Worm (Caenorhabditis elegans): ENCODE results near the gene cas-1.
A peak's percentile ranks its signal among the peaks of the same experiment; 100 is the strongest.

cas-1 gene

DNA sequence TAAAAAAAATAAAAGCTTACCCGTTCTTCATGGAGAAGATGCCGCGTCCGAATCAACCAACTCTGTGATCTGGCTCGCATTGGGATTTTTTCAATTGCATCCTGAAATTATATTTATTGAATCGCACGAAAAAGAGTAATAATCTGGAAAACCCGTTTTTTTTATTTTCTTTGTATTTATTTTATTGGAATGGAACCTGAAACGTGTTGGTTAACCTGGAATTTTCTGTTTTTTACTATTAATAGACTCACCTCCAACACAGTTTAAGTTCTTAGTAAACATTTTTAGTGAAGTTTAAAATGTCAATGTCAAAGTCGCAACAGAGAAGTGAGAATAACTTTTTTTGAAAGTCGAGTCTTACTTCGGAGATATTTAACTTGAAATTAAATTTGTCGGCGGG, 4.8 kb upstream of the cas-1 start:
- TF ChIP-seq ztf-29 (GFP tag; IDR thresholded peaks at IDR 0.05) = no peak
- no peak for TF ChIP-seq ref-1 (GFP tag; conservative IDR thresholded peaks at IDR 0.05)
- TF ChIP-seq flt-1 (GFP tag; IDR thresholded peaks at IDR 0.05) = no peak
- TF ChIP-seq tab-1 (GFP tag; IDR thresholded peaks at IDR 0.05) = no peak
- TF ChIP-seq ztf-23 (GFP tag; IDR thresholded peaks at IDR 0.05) = no peak
- TF ChIP-seq med-1 (GFP tag; optimal IDR thresholded peaks at IDR 0.05; ENCODE audit: insufficient read depth) = no peak
- no peak for TF ChIP-seq cog-1 (tag; optimal IDR thresholded peaks at IDR 0.05)
- no peak for TF ChIP-seq T22C8.4 (GFP tag; IDR thresholded peaks at IDR 0.05)
- TF ChIP-seq klf-2 (GFP tag; conservative IDR thresholded peaks at IDR 0.05) = no peak

ce11 chrX:16816854-16817253, 3.4 kb upstream of the cas-1 start:
- TF ChIP-seq flt-1 (GFP tag; IDR thresholded peaks at IDR 0.05) (no peak), med-1 (GFP tag; optimal IDR thresholded peaks at IDR 0.05; ENCODE audit: insufficient read depth) (no peak), ztf-23 (GFP tag; IDR thresholded peaks at IDR 0.05) (no peak), tab-1 (GFP tag; IDR thresholded peaks at IDR 0.05) (no peak), cog-1 (tag; optimal IDR thresholded peaks at IDR 0.05) (no peak), ztf-29 (GFP tag; IDR thresholded peaks at IDR 0.05) (no peak), T22C8.4 (GFP tag; IDR thresholded peaks at IDR 0.05) (no peak), ref-1 (GFP tag; conservative IDR thresholded peaks at IDR 0.05) (no peak), klf-2 (GFP tag; conservative IDR thresholded peaks at IDR 0.05) (no peak)

ce11 chrX:16815508-16815907, 2.1 kb upstream of the cas-1 start:
- TF ChIP-seq med-1 (GFP tag; optimal IDR thresholded peaks at IDR 0.05; ENCODE audit: insufficient read depth) = no peak
- TF ChIP-seq flt-1 (GFP tag; IDR thresholded peaks at IDR 0.05) = 0 out of 2 replicates have a peak, but pooled peaks have one; percentile 36
- TF ChIP-seq T22C8.4 (GFP tag; IDR thresholded peaks at IDR 0.05) = no peak

DNA sequence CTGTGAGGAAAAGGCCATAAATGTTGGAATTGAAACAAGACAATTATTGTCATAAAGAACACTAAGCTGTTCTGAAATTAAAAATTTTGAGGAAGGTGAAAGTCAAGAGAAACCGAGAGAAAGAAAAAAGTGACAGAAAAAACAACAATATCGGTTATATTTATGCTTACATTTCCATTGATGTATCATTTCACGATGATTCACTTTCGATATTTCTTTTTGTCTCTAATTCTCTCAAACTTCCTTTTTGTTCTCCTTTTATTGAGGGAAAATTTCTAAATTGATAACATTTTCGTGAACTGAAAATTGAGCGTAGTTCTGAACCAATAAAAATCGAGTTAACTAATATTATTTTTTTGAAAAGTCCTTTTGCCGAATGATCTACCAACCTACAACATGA, 1.5 kb upstream of the cas-1 start:
- TF ChIP-seq ref-1 (GFP tag; conservative IDR thresholded peaks at IDR 0.05) = no peak
- no peak for TF ChIP-seq T22C8.4 (GFP tag; IDR thresholded peaks at IDR 0.05)
- TF ChIP-seq cog-1 (tag; optimal IDR thresholded peaks at IDR 0.05) = no peak
- no peak for TF ChIP-seq ztf-29 (GFP tag; IDR thresholded peaks at IDR 0.05)
- no peak for TF ChIP-seq med-1 (GFP tag; optimal IDR thresholded peaks at IDR 0.05; ENCODE audit: insufficient read depth)
- no peak for TF ChIP-seq ztf-23 (GFP tag; IDR thresholded peaks at IDR 0.05)
- TF ChIP-seq klf-2 (GFP tag; conservative IDR thresholded peaks at IDR 0.05) = no peak
- TF ChIP-seq flt-1 (GFP tag; IDR thresholded peaks at IDR 0.05) = no peak
- no peak for TF ChIP-seq tab-1 (GFP tag; IDR thresholded peaks at IDR 0.05)

DNA sequence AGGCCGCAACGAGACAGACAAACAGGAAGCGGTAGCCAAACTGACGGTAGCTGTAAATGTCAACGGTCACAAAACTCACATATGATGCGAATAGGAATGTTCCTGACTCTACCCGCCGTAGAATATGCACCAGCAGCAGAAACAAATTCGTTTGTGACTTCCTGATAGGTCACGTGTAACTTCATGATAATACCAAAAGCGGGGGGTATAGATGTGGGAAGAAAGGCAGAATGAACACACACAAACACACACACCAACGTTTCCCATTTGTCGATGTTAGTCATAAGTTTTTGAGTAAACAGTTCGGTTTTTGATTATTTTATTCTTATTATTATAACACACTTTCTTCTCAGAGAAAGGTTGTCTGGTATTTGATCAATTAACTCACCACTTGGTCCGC, 308 bp downstream of the cas-1 start:
- TF ChIP-seq ref-1 (GFP tag; conservative IDR thresholded peaks at IDR 0.05) (no peak), ztf-23 (GFP tag; IDR thresholded peaks at IDR 0.05) (no peak), T22C8.4 (GFP tag; IDR thresholded peaks at IDR 0.05) (no peak), ztf-29 (GFP tag; IDR thresholded peaks at IDR 0.05) (no peak), klf-2 (GFP tag; conservative IDR thresholded peaks at IDR 0.05) (no peak), flt-1 (GFP tag; IDR thresholded peaks at IDR 0.05) (no peak), med-1 (GFP tag; optimal IDR thresholded peaks at IDR 0.05; ENCODE audit: insufficient read depth) (no peak), tab-1 (GFP tag; IDR thresholded peaks at IDR 0.05) (no peak), cog-1 (tag; optimal IDR thresholded peaks at IDR 0.05) (no peak)

- TF ChIP-seq cog-1 (tag; optimal IDR thresholded peaks at IDR 0.05) (no peak), ztf-23 (GFP tag; IDR thresholded peaks at IDR 0.05) (no peak), med-1 (GFP tag; optimal IDR thresholded peaks at IDR 0.05; ENCODE audit: insufficient read depth) (no peak), tab-1 (GFP tag; IDR thresholded peaks at IDR 0.05) (no peak), ztf-29 (GFP tag; IDR thresholded peaks at IDR 0.05) (no peak), T22C8.4 (GFP tag; IDR thresholded peaks at IDR 0.05) (no peak), flt-1 (GFP tag; IDR thresholded peaks at IDR 0.05) (no peak), klf-2 (GFP tag; conservative IDR thresholded peaks at IDR 0.05) (no peak), ref-1 (GFP tag; conservative IDR thresholded peaks at IDR 0.05) (no peak)
These were observed 1.5 kb downstream of the cas-1 start for ce11 chrX:16811974-16812373.

DNA sequence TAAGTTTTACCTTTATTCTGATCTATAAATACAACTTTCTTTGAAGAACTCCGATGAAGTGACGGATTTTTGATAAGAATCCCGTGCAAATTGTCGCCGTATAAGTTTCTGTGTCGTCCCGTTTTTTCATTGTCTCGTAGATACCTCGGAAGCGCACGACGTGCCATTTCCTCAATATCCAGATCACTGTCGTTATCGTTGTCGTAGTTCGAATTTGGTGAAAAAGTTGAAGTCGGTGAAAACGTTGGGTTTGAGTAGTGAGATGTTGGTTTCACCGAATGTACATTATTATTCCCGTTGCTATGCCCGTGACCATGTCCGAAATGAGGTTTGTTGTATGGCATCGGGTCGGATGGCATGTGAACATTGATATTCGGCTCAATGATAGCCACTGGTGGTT, 3.8 kb downstream of the cas-1 start:
- TF ChIP-seq med-1 (GFP tag; optimal IDR thresholded peaks at IDR 0.05; ENCODE audit: insufficient read depth) = no peak
- TF ChIP-seq flt-1 (GFP tag; IDR thresholded peaks at IDR 0.05) = no peak
- TF ChIP-seq ztf-23 (GFP tag; IDR thresholded peaks at IDR 0.05) = no peak
- no peak for TF ChIP-seq ztf-29 (GFP tag; IDR thresholded peaks at IDR 0.05)
- no peak for TF ChIP-seq ref-1 (GFP tag; conservative IDR thresholded peaks at IDR 0.05)
- no peak for TF ChIP-seq cog-1 (tag; optimal IDR thresholded peaks at IDR 0.05)
- TF ChIP-seq klf-2 (GFP tag; conservative IDR thresholded peaks at IDR 0.05) = no peak
- TF ChIP-seq tab-1 (GFP tag; IDR thresholded peaks at IDR 0.05) = no peak

- no peak for TF ChIP-seq klf-2 (GFP tag; conservative IDR thresholded peaks at IDR 0.05)
- TF ChIP-seq ztf-29 (GFP tag; IDR thresholded peaks at IDR 0.05) = no peak
- TF ChIP-seq cog-1 (tag; optimal IDR thresholded peaks at IDR 0.05) = no peak
- TF ChIP-seq tab-1 (GFP tag; IDR thresholded peaks at IDR 0.05) = no peak
- TF ChIP-seq med-1 (GFP tag; optimal IDR thresholded peaks at IDR 0.05; ENCODE audit: insufficient read depth) = no peak
- TF ChIP-seq flt-1 (GFP tag; IDR thresholded peaks at IDR 0.05) = no peak
These were observed 4.9 kb downstream of the cas-1 start for ce11 chrX:16808526-16808925.

- TF ChIP-seq ztf-23 (GFP tag; IDR thresholded peaks at IDR 0.05) = no peak
- TF ChIP-seq T22C8.4 (GFP tag; IDR thresholded peaks at IDR 0.05) = no peak
- TF ChIP-seq ref-1 (GFP tag; conservative IDR thresholded peaks at IDR 0.05) = no peak
- TF ChIP-seq cog-1 (tag; optimal IDR thresholded peaks at IDR 0.05) = no peak
- TF ChIP-seq med-1 (GFP tag; optimal IDR thresholded peaks at IDR 0.05; ENCODE audit: insufficient read depth) = no peak
- TF ChIP-seq tab-1 (GFP tag; IDR thresholded peaks at IDR 0.05) = no peak
- no peak for TF ChIP-seq flt-1 (GFP tag; IDR thresholded peaks at IDR 0.05)
- no peak for TF ChIP-seq klf-2 (GFP tag; conservative IDR thresholded peaks at IDR 0.05)
These were observed 6.4 kb downstream of the cas-1 start, which contains the start of gene mec-4 for ce11 chrX:16807015-16807414. TSS of gene mec-4 (minus strand) at chrX:16807115.

DNA sequence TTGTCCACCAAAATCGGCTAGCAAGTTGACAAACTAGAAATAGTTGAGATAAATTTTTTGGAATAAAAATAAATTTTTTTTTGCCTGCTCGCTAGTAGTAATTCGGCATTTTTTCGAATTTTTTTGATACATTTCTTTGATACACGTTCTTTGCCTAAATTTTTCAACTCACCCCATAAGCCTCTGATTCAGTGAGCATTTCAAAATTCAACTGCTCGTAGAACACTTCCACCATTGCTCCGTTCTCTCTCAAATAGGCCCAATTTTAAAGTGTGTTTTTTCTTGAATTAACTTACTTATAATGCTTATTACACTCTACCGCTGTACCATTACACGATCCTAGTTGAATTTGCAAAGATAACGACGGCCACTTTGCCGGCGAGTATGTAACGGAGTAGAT, 9.9 kb downstream of the cas-1 start:
- no peak for TF ChIP-seq ref-1 (GFP tag; conservative IDR thresholded peaks at IDR 0.05)
- no peak for TF ChIP-seq ztf-23 (GFP tag; IDR thresholded peaks at IDR 0.05)

Data from whole organism, midembryonic.